Worm (Caenorhabditis elegans) whole organism, L4 larva: ENCODE results near the gene dpf-1.
A peak's percentile ranks its signal among the peaks of the same experiment; 100 is the strongest.

Source experiments
- D1046.2 ChIP-seq: fragments of 200-800 bp; sonication (Bioruptor generic); IDR thresholded peaks from 2 replicates; pipeline ENCODE4 v1.3.6; 2022; ENCODE audit warnings: missing genetic modification characterization, missing compliant biosample characterization
- T20F7.1 ChIP-seq: fragments of 200-800 bp; sonication (Bioruptor generic); optimal IDR thresholded peaks from 2 replicates; lab custom pipeline; 2018; ENCODE audit warnings: mild to moderate bottlenecking, missing genetic modification characterization, missing compliant biosample characterization
- ZK337.2 ChIP-seq: fragments of 200-800 bp; sonication (Bioruptor generic); IDR thresholded peaks from 2 replicates; pipeline ENCODE4 v1.3.6; 2022; ENCODE audit warnings: missing genetic modification reagents, missing genetic modification characterization, missing compliant biosample characterization
- ZK546.5 ChIP-seq, 2 experiments: sonication (generic microtip); optimal IDR thresholded peaks; 2 replicates each; lab custom pipeline; 2017; ENCODE audit warnings: missing biosample characterization in 2 of 2, missing genetic modification characterization in 2 of 2
- aha-1 ChIP-seq: fragments of 150-350 bp; peaks from one replicate; lab custom pipeline; 2014; ENCODE audit warnings: missing biosample characterization, missing genetic modification characterization
- ama-1 ChIP-seq: fragments of 150-350 bp; optimal IDR thresholded peaks from 2 replicates; lab custom pipeline; 2014; ENCODE audit warnings: inconsistent platforms, mixed read lengths
- arid-1 ChIP-seq: fragments of 200-800 bp; sonication (Bioruptor generic); conservative IDR thresholded peaks from 2 replicates; pipeline ENCODE4 v1.3.6; 2022; ENCODE audit warnings: missing genetic modification reagents, missing genetic modification characterization, missing compliant biosample characterization
- ceh-20 ChIP-seq: fragments of 200-800 bp; sonication (Bioruptor generic); IDR thresholded peaks from 2 replicates; pipeline ENCODE4 v1.3.6; 2022; ENCODE audit warnings: missing genetic modification reagents, missing genetic modification characterization, missing compliant biosample characterization
- ceh-62 ChIP-seq: sonication (generic microtip); optimal IDR thresholded peaks from 2 replicates; lab custom pipeline; 2017; ENCODE audit warnings: missing biosample characterization, missing genetic modification characterization
- daf-16 ChIP-seq, 3 experiments: sonication (generic microtip); optimal IDR thresholded peaks; 2 replicates each; lab custom pipeline; 2016 to 2017; ENCODE audit warnings: missing genetic modification characterization in 3 of 3, missing genetic modification reagents in 3 of 3, mild to moderate bottlenecking in 2 of 3, missing compliant biosample characterization in 2 of 3, missing biosample characterization in 1 of 3, moderate library complexity in 1 of 3
- daf-8 ChIP-seq: fragments of 200-800 bp; sonication (Bioruptor generic); IDR thresholded peaks from 2 replicates; pipeline ENCODE4 v1.3.6; 2022; ENCODE audit warnings: missing genetic modification characterization, missing compliant biosample characterization
- dmd-6 ChIP-seq: fragments of 200-800 bp; sonication (Bioruptor generic); IDR thresholded peaks from 2 replicates; pipeline ENCODE4 v1.3.6; 2022; ENCODE audit warnings: missing genetic modification reagents, missing genetic modification characterization, missing compliant biosample characterization
- dmd-8 ChIP-seq: fragments of 200-800 bp; sonication (Bioruptor generic); IDR thresholded peaks from 2 replicates; pipeline ENCODE4 v1.3.6; 2022; ENCODE audit warnings: missing genetic modification characterization, missing compliant biosample characterization
- dve-1 ChIP-seq: sonication (generic microtip); optimal IDR thresholded peaks from 2 replicates; lab custom pipeline; 2017; ENCODE audit warnings: antibody characterized with exemption, mild to moderate bottlenecking, missing genetic modification characterization, missing compliant biosample characterization; ENCODE audit not compliant: insufficient read depth
- egl-43 ChIP-seq: fragments of 200-800 bp; sonication (Bioruptor generic); IDR thresholded peaks from 2 replicates; pipeline ENCODE4 v1.3.6; 2022; ENCODE audit warnings: missing genetic modification reagents, missing genetic modification characterization, missing compliant biosample characterization
- fos-1 ChIP-seq: fragments of 150-350 bp; optimal IDR thresholded peaks from 2 replicates; lab custom pipeline; 2014; ENCODE audit warnings: missing biosample characterization, missing genetic modification characterization
- gei-8 ChIP-seq: fragments of 200-800 bp; sonication (Bioruptor generic); optimal IDR thresholded peaks from 2 replicates; lab custom pipeline; 2018; ENCODE audit warnings: mild to moderate bottlenecking, missing genetic modification characterization, missing compliant biosample characterization
- hlh-30 ChIP-seq: sonication (generic microtip); optimal IDR thresholded peaks from 2 replicates; lab custom pipeline; 2017; ENCODE audit warnings: antibody characterized with exemption, mild to moderate bottlenecking, missing genetic modification characterization, missing compliant biosample characterization; ENCODE audit not compliant: insufficient read depth
- jun-1 ChIP-seq: fragments of 150-350 bp; optimal IDR thresholded peaks from 2 replicates; lab custom pipeline; 2014; ENCODE audit warnings: missing biosample characterization, missing genetic modification reagents, missing genetic modification characterization
- lin-1 ChIP-seq: fragments of 200-800 bp; sonication (Bioruptor generic); IDR thresholded peaks from 2 replicates; pipeline ENCODE4 v1.3.6; 2022; ENCODE audit warnings: missing genetic modification reagents, missing genetic modification characterization, missing compliant biosample characterization
- lin-13 ChIP-seq: fragments of 150-350 bp; optimal IDR thresholded peaks from 2 replicates; lab custom pipeline; 2014; ENCODE audit warnings: missing biosample characterization, missing genetic modification reagents, missing genetic modification characterization
- lir-3 ChIP-seq: sonication (generic microtip); optimal IDR thresholded peaks from 2 replicates; lab custom pipeline; 2016; ENCODE audit warnings: mild to moderate bottlenecking, missing genetic modification characterization, missing compliant biosample characterization
- madf-5 ChIP-seq, 2 experiments: fragments of 200-800 bp; sonication (Bioruptor generic); IDR thresholded peaks; 2 replicates each; pipeline ENCODE4 v1.3.6; 2022; ENCODE audit warnings: missing compliant biosample characterization in 2 of 2, missing genetic modification characterization in 2 of 2
- madf-9 ChIP-seq: fragments of 200-800 bp; sonication (Bioruptor generic); conservative IDR thresholded peaks from 2 replicates; pipeline ENCODE4 v1.3.6; 2022; ENCODE audit warnings: missing genetic modification reagents, missing genetic modification characterization, missing compliant biosample characterization
- mes-2 ChIP-seq: sonication (generic microtip); optimal IDR thresholded peaks from 2 replicates; lab custom pipeline; 2016; ENCODE audit warnings: missing genotype, mild to moderate bottlenecking, missing genetic modification characterization, missing compliant biosample characterization; ENCODE audit not compliant: poor library complexity, severe bottlenecking
- nhr-10 ChIP-seq: fragments of 150-350 bp; optimal IDR thresholded peaks from 2 replicates; lab custom pipeline; 2014; ENCODE audit warnings: missing biosample characterization, missing genetic modification characterization
- nhr-11 ChIP-seq: fragments of 150-350 bp; optimal IDR thresholded peaks from 2 replicates; lab custom pipeline; 2014; ENCODE audit warnings: missing biosample characterization, missing genetic modification characterization
- nhr-28 ChIP-seq: fragments of 150-350 bp; optimal IDR thresholded peaks from 2 replicates; lab custom pipeline; 2014; ENCODE audit warnings: missing biosample characterization, missing genetic modification characterization
- nhr-42 ChIP-seq: fragments of 200-800 bp; sonication (Bioruptor generic); IDR thresholded peaks from 2 replicates; pipeline ENCODE4 v1.3.6; 2022; ENCODE audit warnings: missing genetic modification characterization, missing compliant biosample characterization
- nhr-48 ChIP-seq: sonication (generic microtip); optimal IDR thresholded peaks from 2 replicates; lab custom pipeline; 2016; ENCODE audit warnings: mild to moderate bottlenecking, missing genetic modification characterization, missing compliant biosample characterization
- nhr-77 ChIP-seq: fragments of 150-350 bp; optimal IDR thresholded peaks from 2 replicates; lab custom pipeline; 2014; ENCODE audit warnings: missing biosample characterization, missing genetic modification characterization
- pha-4 ChIP-seq, 2 experiments: fragments of 150-350 bp in 1 of 2; fragments of 200-800 bp in 1 of 2; sonication (Bioruptor generic) in 1 of 2; IDR thresholded peaks in 1 of 2; optimal IDR thresholded peaks in 1 of 2; 2 replicates each; pipeline versions ENCODE4 v1.3.6 to Lab custom; 2014 to 2022; ENCODE audit warnings: missing genetic modification characterization in 2 of 2, missing genetic modification reagents in 2 of 2, missing biosample characterization in 1 of 2, missing compliant biosample characterization in 1 of 2
- php-3 ChIP-seq: fragments of 200-800 bp; sonication (Bioruptor generic); IDR thresholded peaks from 2 replicates; pipeline ENCODE4 v1.3.6; 2022; ENCODE audit warnings: missing genetic modification reagents, missing genetic modification characterization, missing compliant biosample characterization
- pqm-1 ChIP-seq: sonication (generic microtip); optimal IDR thresholded peaks from 2 replicates; lab custom pipeline; 2017; ENCODE audit warnings: missing biosample characterization, missing genetic modification characterization
- rbr-2 ChIP-seq: sonication (generic microtip); optimal IDR thresholded peaks from 2 replicates; lab custom pipeline; 2016; ENCODE audit warnings: missing genotype, missing genetic modification characterization, missing compliant biosample characterization
- saeg-2 ChIP-seq: fragments of 200-800 bp; sonication (Bioruptor generic); IDR thresholded peaks from 2 replicates; pipeline ENCODE4 v1.3.6; 2022; ENCODE audit warnings: missing genetic modification reagents, missing genetic modification characterization, missing compliant biosample characterization
- snpc-4 ChIP-seq: fragments of 150-350 bp; optimal IDR thresholded peaks from 2 replicates; lab custom pipeline; 2014; ENCODE audit warnings: missing biosample characterization, missing genetic modification characterization
- unc-39 ChIP-seq: sonication (generic microtip); optimal IDR thresholded peaks from 2 replicates; lab custom pipeline; 2017; ENCODE audit warnings: missing biosample characterization, missing genetic modification characterization
- unc-62 ChIP-seq, 3 experiments: fragments of 150-350 bp in 1 of 3; sonication (generic microtip); optimal IDR thresholded peaks in 2 of 3; peaks in 1 of 3; 1 replicate in 1 of 3; 2 replicates in 2 of 3; lab custom pipeline; 2014 to 2017; ENCODE audit warnings: missing biosample characterization in 3 of 3, missing genetic modification characterization in 3 of 3, missing genetic modification reagents in 3 of 3, missing genotype in 1 of 3
- zag-1 ChIP-seq: fragments of 150-350 bp; optimal IDR thresholded peaks from 2 replicates; lab custom pipeline; 2014; ENCODE audit warnings: missing biosample characterization, missing genetic modification characterization
- zfp-2 ChIP-seq: sonication (generic microtip); optimal IDR thresholded peaks from 2 replicates; lab custom pipeline; 2016; ENCODE audit warnings: mild to moderate bottlenecking, missing genetic modification characterization, missing compliant biosample characterization
- zfp-3 ChIP-seq: fragments of 200-800 bp; sonication (Bioruptor generic); conservative IDR thresholded peaks from 2 replicates; pipeline ENCODE4 v1.3.6; 2022; ENCODE audit warnings: missing genetic modification reagents, missing genetic modification characterization, missing compliant biosample characterization
- zip-2 ChIP-seq: fragments of 150-350 bp; optimal IDR thresholded peaks from 2 replicates; lab custom pipeline; 2014; ENCODE audit warnings: missing biosample characterization, missing genetic modification characterization
- ztf-11 ChIP-seq: fragments of 150-350 bp; optimal IDR thresholded peaks from 2 replicates; lab custom pipeline; 2014; ENCODE audit warnings: missing biosample characterization, missing genetic modification characterization

Gene dpf-1

DNA sequence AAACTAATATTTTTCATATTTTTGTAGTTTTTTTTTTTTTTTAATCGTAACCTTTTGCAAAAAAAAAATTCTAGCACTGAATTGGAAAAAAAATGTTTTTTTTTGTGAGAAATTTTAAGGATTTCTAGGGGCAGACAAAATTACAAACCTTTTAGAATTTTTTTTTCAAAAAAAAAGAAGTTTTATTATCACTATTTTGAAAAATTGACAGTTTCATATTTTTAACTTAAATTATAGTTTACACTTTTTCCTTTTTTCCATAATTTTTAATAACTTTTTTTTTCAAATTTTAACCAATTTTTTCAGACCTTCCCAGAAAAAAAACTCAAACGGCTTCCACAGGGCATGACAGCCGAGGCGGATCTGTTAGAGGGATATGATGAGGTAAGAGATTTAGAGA lies at the start of gene dpf-1:
Gene dpf-1, plus strand, starts transcription at position 301 of the 400 bp plus-strand sequence.
- TF ChIP-seq ceh-62 (no peak), nhr-28 (tag; lab: Kevin White, UChicago) (no peak), arid-1 (no peak), ceh-20 (GFP tag; lab: Robert Waterston, UW) (no peak), zfp-2 (tag; lab: Kevin White, UChicago) (no peak), nhr-11 (tag; lab: Kevin White, UChicago) (no peak), rbr-2 (tag; lab: Kevin White, UChicago) (no peak), zfp-3 (GFP tag; lab: Robert Waterston, UW) (no peak), ZK337.2 (GFP tag; lab: Robert Waterston, UW) (no peak), zip-2 (no peak), nhr-77 (tag; lab: Kevin White, UChicago) (no peak), madf-5 (GFP tag; IDR thresholded peaks at IDR 0.05; lab: Robert Waterston, UW) (no peak), gei-8 (GFP tag; lab: Kevin White, UChicago) (no peak), fos-1 (tag; lab: Kevin White, UChicago) (no peak), nhr-48 (tag; lab: Kevin White, UChicago) (no peak), nhr-10 (tag; lab: Kevin White, UChicago) (no peak)

DNA sequence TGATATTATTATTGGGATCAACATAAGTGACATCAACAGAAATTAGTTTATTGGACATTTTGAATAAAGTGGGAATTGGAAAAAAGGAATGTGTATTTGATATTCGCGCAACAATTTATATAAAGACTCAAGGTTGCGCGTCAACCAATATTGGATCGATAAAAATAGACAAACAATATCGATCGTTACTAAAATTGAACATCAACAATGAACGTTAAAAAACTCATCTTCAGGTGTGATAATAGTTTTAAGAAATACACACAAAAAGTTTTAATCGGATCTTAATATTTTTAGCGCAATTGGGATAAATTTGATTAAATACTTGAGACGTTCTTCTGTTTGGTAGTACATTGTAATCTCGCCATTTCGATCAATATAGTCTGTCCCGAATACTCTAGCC lies 47.5 kb upstream of the dpf-1 start, which contains the start of gene fbxa-104:
Gene fbxa-104, minus strand, starts transcription at position 83 of the 400 bp plus-strand sequence.
- TF ChIP-seq lir-3 = no peak
- no peak for TF ChIP-seq php-3 (GFP tag; lab: Robert Waterston, UW)
- no peak for TF ChIP-seq snpc-4 (tag; lab: Kevin White, UChicago)
- peak in 1 of 2 experiments; percentile 96 for TF ChIP-seq unc-62 (GFP tag; optimal IDR thresholded peaks at IDR 0.05 in 1 of 2; lab: Kevin White, UChicago)
- no peak for TF ChIP-seq unc-62 (tag; optimal IDR thresholded peaks at IDR 0.05; lab: Kevin White, UChicago)

DNA sequence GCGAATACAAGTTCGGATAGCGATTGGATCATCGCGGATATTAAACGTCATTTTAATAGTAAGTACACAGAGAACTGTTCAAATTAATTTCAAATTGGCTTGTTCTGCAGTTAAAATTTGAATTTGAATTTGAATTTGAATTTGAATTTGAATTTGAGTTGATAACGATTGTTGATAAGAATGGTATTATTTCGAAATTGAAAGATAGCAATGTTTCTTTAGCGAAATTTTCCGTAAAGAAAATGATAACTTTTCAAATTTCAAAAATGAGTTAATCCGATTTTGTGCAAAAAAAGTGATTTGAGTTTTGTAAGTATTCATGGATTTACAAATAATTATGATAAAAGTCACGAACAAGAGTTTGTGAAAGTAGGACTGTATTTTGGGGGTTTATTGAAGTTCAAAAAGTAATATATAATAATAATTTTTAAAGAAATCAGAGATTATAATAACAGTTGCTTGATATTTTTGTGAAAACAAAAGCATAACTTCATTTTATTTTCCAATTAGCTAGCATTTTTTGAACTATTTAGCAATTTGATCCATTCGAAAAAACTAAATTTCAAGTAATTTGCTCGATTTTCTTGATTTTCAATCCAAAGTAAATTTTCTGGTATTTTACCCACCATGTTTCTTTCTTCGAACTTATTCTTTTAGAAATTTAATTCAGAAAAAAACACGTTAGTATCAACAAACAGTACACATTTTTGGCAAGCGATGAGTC lies 45.6 kb upstream of the dpf-1 start, which contains the start of gene Y36E3A.2:
Gene Y36E3A.2, plus strand, starts transcription at position 674 of the 724 bp plus-strand sequence.
- TF ChIP-seq ZK546.5 (tag; optimal IDR thresholded peaks at IDR 0.05; lab: Kevin White, UChicago) (no peak), daf-16 (GFP tag; optimal IDR thresholded peaks at IDR 0.05; lab: Kevin White, UChicago) (no peak), daf-16 (tag; optimal IDR thresholded peaks at IDR 0.05; lab: Kevin White, UChicago) (peak; percentile 30), ceh-20 (GFP tag; lab: Robert Waterston, UW) (no peak), daf-8 (no peak), gei-8 (GFP tag; lab: Kevin White, UChicago) (no peak), nhr-28 (tag; lab: Kevin White, UChicago) (peak; percentile 6), pqm-1 (peak; percentile 65), aha-1 (tag; lab: Kevin White, UChicago) (no peak), mes-2 (tag; lab: Kevin White, UChicago) (no peak), ztf-11 (tag; lab: Kevin White, UChicago) (no peak), zag-1 (tag; lab: Kevin White, UChicago) (no peak), jun-1 (tag; lab: Kevin White, UChicago) (no peak), dve-1 (peak; percentile 32), saeg-2 (GFP tag; lab: Robert Waterston, UW) (no peak)

DNA sequence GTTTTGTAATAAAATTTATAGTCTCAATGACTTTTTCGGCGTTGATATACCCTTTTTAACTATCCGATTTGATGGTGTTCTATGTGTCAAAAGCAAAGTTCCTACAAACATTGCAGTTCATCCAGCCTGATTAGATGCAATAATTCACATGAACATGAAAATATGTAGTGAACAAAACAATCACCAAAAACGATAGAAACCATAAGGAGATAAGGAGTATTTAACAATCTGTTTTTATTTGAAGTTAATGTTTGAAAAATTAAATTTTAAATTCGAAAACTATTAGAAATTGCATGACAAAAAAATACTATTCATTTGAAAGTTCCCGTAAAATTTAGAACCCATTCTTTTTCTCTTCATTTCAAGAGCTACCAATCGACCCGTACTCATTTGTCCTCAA lies 44.2 kb upstream of the dpf-1 start, which contains the start of gene fbxa-209:
Gene fbxa-209, minus strand, starts transcription at position 101 of the 400 bp plus-strand sequence.
- TF ChIP-seq T20F7.1 (peak; percentile 31), nhr-42 (no peak), egl-43 (no peak), dmd-6 (no peak), madf-9 (no peak), D1046.2 (GFP tag; lab: Robert Waterston, UW) (no peak), nhr-10 (tag; lab: Kevin White, UChicago) (no peak), daf-16 (GFP tag; optimal IDR thresholded peaks at IDR 0.05; lab: Kevin White, UChicago) (no peak), daf-16 (tag; optimal IDR thresholded peaks at IDR 0.05; lab: Kevin White, UChicago) (peak; percentile 23), dmd-8 (GFP tag; lab: Robert Waterston, UW) (no peak), dve-1 (peak; percentile 41), ama-1 (lab: Kevin White, UChicago) (no peak), unc-39 (tag; lab: Kevin White, UChicago) (no peak), lin-1 (GFP tag; lab: Robert Waterston, UW) (no peak), zfp-2 (tag; lab: Kevin White, UChicago) (no peak), fos-1 (tag; lab: Kevin White, UChicago) (no peak), pha-4 (GFP tag; IDR thresholded peaks at IDR 0.05; lab: Robert Waterston, UW) (no peak), pha-4 (tag; optimal IDR thresholded peaks at IDR 0.05; lab: Kevin White, UChicago) (no peak), hlh-30 (tag; lab: Kevin White, UChicago) (no peak), lin-13 (GFP tag; lab: Kevin White, UChicago) (no peak)
